Worm (Caenorhabditis elegans): ENCODE results near the gene his-41.

Gene his-41

DNA sequence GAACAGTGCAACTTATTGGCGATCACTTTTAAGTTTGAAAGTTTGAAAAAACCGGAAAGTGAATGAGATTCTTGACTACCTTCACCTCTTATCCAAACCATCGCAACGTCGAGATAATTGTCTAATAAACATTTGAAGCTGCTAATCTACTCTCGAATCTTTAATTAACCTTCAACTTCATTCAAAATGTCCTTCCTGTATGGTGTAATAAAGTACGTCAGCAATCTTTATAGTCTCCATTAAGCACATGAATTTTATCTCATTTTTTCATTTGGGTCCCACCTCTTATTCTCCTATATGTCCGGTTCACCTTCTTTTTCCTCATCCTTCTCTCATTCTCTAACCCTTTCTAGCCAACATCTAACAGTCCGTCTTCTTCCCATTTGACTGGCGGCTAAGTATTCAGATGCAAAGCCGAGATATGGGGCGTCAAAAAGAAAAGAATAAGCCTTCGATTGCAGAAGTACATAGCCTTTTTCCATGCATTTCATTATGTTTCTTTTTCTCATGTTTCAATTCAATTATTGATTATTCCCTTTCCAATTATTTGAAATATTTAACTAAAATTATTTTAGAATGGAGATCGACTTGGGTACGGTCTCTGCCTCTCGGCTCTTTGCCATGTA is 44.4 kb upstream of the his-41 start, which contains the start of gene swt-5:
swt-5 (plus strand) TSS at position 576 of the 626 bp plus-strand sequence.
- TF ChIP-seq pqm-1 (tag; optimal IDR thresholded peaks at IDR 0.05) (no peak), nhr-76 (tag; optimal IDR thresholded peaks at IDR 0.05) (no peak), nhr-11 (tag; optimal IDR thresholded peaks at IDR 0.05) (no peak), ceh-82 (tag; optimal IDR thresholded peaks at IDR 0.05) (no peak), skn-1 (tag; optimal IDR thresholded peaks at IDR 0.05) (no peak), tbx-2 (tag; optimal IDR thresholded peaks at IDR 0.05) (no peak), nhr-23 (tag; optimal IDR thresholded peaks at IDR 0.05) (no peak), nhr-25 (tag; optimal IDR thresholded peaks at IDR 0.05) (peak; percentile 65), aly-2 (tag; optimal IDR thresholded peaks at IDR 0.05) (no peak), nhr-12 (tag; optimal IDR thresholded peaks at IDR 0.05) (no peak), nhr-67 (tag; optimal IDR thresholded peaks at IDR 0.05) (no peak), elt-1 (tag; optimal IDR thresholded peaks at IDR 0.05) (peak; percentile 91), unc-39 (tag; optimal IDR thresholded peaks at IDR 0.05) (no peak)

DNA sequence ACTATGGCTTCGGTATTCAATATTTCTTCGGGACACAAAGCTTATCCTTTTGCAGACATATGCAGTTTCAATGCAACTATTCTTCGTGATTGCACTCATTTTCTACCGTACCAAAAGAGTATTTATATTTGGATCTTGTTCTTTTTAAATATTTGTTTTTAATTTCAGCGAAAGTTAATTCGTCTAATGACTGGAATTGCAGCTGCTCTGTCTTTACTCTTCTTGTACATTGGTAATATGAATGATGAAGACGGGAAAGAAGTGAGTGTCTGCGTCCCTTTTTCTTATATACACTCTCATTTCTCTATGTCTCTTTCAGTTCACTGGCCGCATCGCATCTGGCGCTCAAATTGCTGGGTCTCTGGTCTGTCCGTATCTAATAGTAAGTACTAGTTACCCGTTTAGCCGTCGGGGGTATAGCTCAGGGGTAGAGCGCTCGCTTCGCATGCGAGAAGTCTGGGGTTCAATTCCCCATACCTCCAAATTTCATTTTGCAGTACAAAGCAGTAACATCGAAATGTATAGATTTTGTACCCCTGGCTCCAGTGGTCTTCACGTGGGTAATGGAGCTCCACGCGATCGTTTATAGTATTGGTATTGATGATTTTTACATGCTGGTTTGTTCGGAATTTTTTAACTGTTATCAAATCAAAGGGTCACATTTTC is 42.1 kb upstream of the his-41 start:
- TF ChIP-seq nhr-23 (tag; optimal IDR thresholded peaks at IDR 0.05) (peak; percentile 22), hmg-11 (tag; optimal IDR thresholded peaks at IDR 0.05) (peak; percentile 90), tbx-2 (tag; optimal IDR thresholded peaks at IDR 0.05) (peak; percentile 48), ceh-28 (tag; optimal IDR thresholded peaks at IDR 0.05) (no peak), nhr-76 (tag; optimal IDR thresholded peaks at IDR 0.05) (no peak), sea-2 (GFP tag; optimal IDR thresholded peaks at IDR 0.05) (no peak), aly-2 (tag; optimal IDR thresholded peaks at IDR 0.05) (no peak), snpc-4 (tag; optimal IDR thresholded peaks at IDR 0.05) (peak; percentile 95), egl-5 (tag; optimal IDR thresholded peaks at IDR 0.05) (peak; percentile 26), elt-1 (tag; optimal IDR thresholded peaks at IDR 0.05) (peak; percentile 33), lin-39 (tag; optimal IDR thresholded peaks at IDR 0.05) (peak; percentile 82), pha-4 (tag; optimal IDR thresholded peaks at IDR 0.05) (no peak), nfya-1 (tag; optimal IDR thresholded peaks at IDR 0.05; ENCODE audit: insufficient read depth) (peak; percentile 40), ceh-82 (tag; optimal IDR thresholded peaks at IDR 0.05) (peak; percentile 8), unc-62 (GFP tag; optimal IDR thresholded peaks at IDR 0.05) (no peak), lin-15B (tag; optimal IDR thresholded peaks at IDR 0.05) (peak; percentile 38), nhr-43 (tag; optimal IDR thresholded peaks at IDR 0.05; ENCODE audit: poor library complexity, severe bottlenecking) (peak; percentile 77), lsy-12 (tag; optimal IDR thresholded peaks at IDR 0.05) (peak; percentile 42), elt-3 (tag; optimal IDR thresholded peaks at IDR 0.05) (no peak), unc-39 (tag; optimal IDR thresholded peaks at IDR 0.05) (no peak), pqm-1 (tag; optimal IDR thresholded peaks at IDR 0.05) (peak; percentile 17), nhr-25 (tag; optimal IDR thresholded peaks at IDR 0.05) (peak; percentile 50), jun-1 (tag; optimal IDR thresholded peaks at IDR 0.05) (peak; percentile 17), elt-2 (tag; optimal IDR thresholded peaks at IDR 0.05) (peak; percentile 52), skn-1 (tag; optimal IDR thresholded peaks at IDR 0.05) (no peak), ama-1 (optimal IDR thresholded peaks at IDR 0.05) (peak; percentile 51)

DNA sequence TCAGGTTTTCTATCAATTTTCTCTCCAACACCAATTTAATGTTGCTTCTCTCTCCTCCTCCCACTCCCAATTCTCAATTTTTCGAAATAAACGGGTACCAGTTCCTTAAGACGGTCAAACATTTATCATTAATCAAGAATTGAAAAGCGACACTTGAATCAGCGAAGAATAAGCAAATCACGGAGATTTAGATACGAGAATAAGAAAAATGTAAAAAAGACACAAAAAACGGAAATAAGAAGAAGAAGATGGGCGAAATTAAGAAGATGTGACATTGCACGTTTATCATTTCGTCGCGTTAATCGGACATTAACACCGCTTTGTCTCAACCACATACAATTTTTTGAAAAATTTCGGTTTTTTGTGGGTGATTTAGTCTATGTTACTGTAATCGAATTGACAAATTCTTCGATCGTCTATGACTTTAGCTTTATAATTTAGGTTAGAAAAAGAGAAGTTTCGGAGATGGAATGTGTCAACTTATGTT is 40.8 kb upstream of the his-41 start, which contains the start of gene haao-1:
haao-1 (plus strand) TSS at position 437 of the 487 bp plus-strand sequence.
- TF ChIP-seq sea-2 (GFP tag; optimal IDR thresholded peaks at IDR 0.05) = no peak
- no peak for TF ChIP-seq aly-2 (tag; optimal IDR thresholded peaks at IDR 0.05)
- no peak for TF ChIP-seq pha-4 (tag; optimal IDR thresholded peaks at IDR 0.05)
- TF ChIP-seq lin-15B (tag; optimal IDR thresholded peaks at IDR 0.05) = no peak
- TF ChIP-seq ceh-16 (tag; optimal IDR thresholded peaks at IDR 0.05) = no peak
- peak; percentile 49 for TF ChIP-seq nhr-25 (tag; optimal IDR thresholded peaks at IDR 0.05)
- no peak for TF ChIP-seq jun-1 (tag; optimal IDR thresholded peaks at IDR 0.05)
- TF ChIP-seq fkh-10 (GFP tag; optimal IDR thresholded peaks at IDR 0.05) = no peak
- TF ChIP-seq nhr-23 (tag; optimal IDR thresholded peaks at IDR 0.05) = peak; percentile 41
- no peak for TF ChIP-seq egl-27 (tag; optimal IDR thresholded peaks at IDR 0.05)
- TF ChIP-seq ceh-82 (tag; optimal IDR thresholded peaks at IDR 0.05) = no peak
- TF ChIP-seq elt-3 (tag; optimal IDR thresholded peaks at IDR 0.05) = no peak
- no peak for TF ChIP-seq R02D3.7 (tag; optimal IDR thresholded peaks at IDR 0.05)
- TF ChIP-seq snpc-4 (tag; optimal IDR thresholded peaks at IDR 0.05) = no peak
- no peak for TF ChIP-seq ama-1 (optimal IDR thresholded peaks at IDR 0.05)
- TF ChIP-seq elt-1 (tag; optimal IDR thresholded peaks at IDR 0.05) = no peak
- TF ChIP-seq mdl-1 (tag; optimal IDR thresholded peaks at IDR 0.05) = no peak
- no peak for TF ChIP-seq nhr-76 (tag; optimal IDR thresholded peaks at IDR 0.05)

All from whole organism, L3 larva.